Worm (Caenorhabditis elegans) whole organism, L2 larva: ENCODE results near the gene disl-2.

ENCODE experiments used
- C34F6.9 ChIP-seq: fragments of 150-350 bp; optimal IDR thresholded peaks from 2 replicates; lab custom pipeline; 2014; ENCODE audit warnings: missing biosample characterization, missing genetic modification characterization
- F13H6.1 ChIP-seq: sonication (generic microtip); optimal IDR thresholded peaks from 2 replicates; lab custom pipeline; 2016; ENCODE audit warnings: missing genetic modification characterization, missing compliant biosample characterization
- R02D3.7 ChIP-seq: fragments of 150-350 bp; optimal IDR thresholded peaks from 2 replicates; lab custom pipeline; 2014; ENCODE audit warnings: missing biosample characterization, missing genetic modification characterization
- Y55F3AM.14 ChIP-seq: fragments of 200-800 bp; sonication (Bioruptor generic); optimal IDR thresholded peaks from 2 replicates; lab custom pipeline; 2018; ENCODE audit warnings: mild to moderate bottlenecking, missing genetic modification characterization, missing compliant biosample characterization
- ZK546.5 ChIP-seq: sonication (generic microtip); optimal IDR thresholded peaks from 2 replicates; lab custom pipeline; 2017; ENCODE audit warnings: missing biosample characterization, missing genetic modification characterization
- alr-1 ChIP-seq: fragments of 150-350 bp; optimal IDR thresholded peaks from 2 replicates; lab custom pipeline; 2014; ENCODE audit warnings: missing biosample characterization, missing genetic modification characterization
- aly-2 ChIP-seq: fragments of 150-350 bp; optimal IDR thresholded peaks from 2 replicates; lab custom pipeline; 2014; ENCODE audit warnings: missing biosample characterization, missing genetic modification characterization
- ama-1 ChIP-seq: fragments of 150-350 bp; optimal IDR thresholded peaks from 2 replicates; lab custom pipeline; 2018; ENCODE audit warnings: inconsistent platforms
- blmp-1 ChIP-seq: sonication (generic microtip); optimal IDR thresholded peaks from 2 replicates; lab custom pipeline; 2017; ENCODE audit warnings: missing genetic modification characterization, mild to moderate bottlenecking, missing compliant biosample characterization, antibody characterized with exemption, moderate library complexity; ENCODE audit not compliant: insufficient read depth
- ceh-16 ChIP-seq: fragments of 150-350 bp; optimal IDR thresholded peaks from 2 replicates; lab custom pipeline; 2014; ENCODE audit warnings: missing biosample characterization, missing genetic modification characterization
- ceh-82 ChIP-seq: fragments of 150-350 bp; optimal IDR thresholded peaks from 2 replicates; lab custom pipeline; 2014; ENCODE audit warnings: missing biosample characterization, missing genetic modification characterization
- crh-2 ChIP-seq: sonication (generic microtip); optimal IDR thresholded peaks from 2 replicates; lab custom pipeline; 2017; ENCODE audit warnings: missing biosample characterization, missing genetic modification characterization
- dmd-4 ChIP-seq: sonication (generic microtip); optimal IDR thresholded peaks from 2 replicates; lab custom pipeline; 2017; ENCODE audit warnings: missing biosample characterization, missing genetic modification characterization
- egl-27 ChIP-seq: sonication (generic microtip); optimal IDR thresholded peaks from 3 replicates; lab custom pipeline; 2017; ENCODE audit warnings: missing biosample characterization, missing genetic modification reagents, missing genetic modification characterization
- elt-1 ChIP-seq: fragments of 150-350 bp; optimal IDR thresholded peaks from 2 replicates; lab custom pipeline; 2014; ENCODE audit warnings: missing biosample characterization, missing genetic modification characterization
- elt-3 ChIP-seq: sonication (generic microtip); optimal IDR thresholded peaks from 2 replicates; lab custom pipeline; 2017; ENCODE audit warnings: missing biosample characterization, missing genetic modification characterization
- fos-1 ChIP-seq: fragments of 150-350 bp; optimal IDR thresholded peaks from 2 replicates; lab custom pipeline; 2014; ENCODE audit warnings: missing biosample characterization, missing genetic modification characterization
- gmeb-1 ChIP-seq: fragments of 150-350 bp; optimal IDR thresholded peaks from 2 replicates; lab custom pipeline; 2014; ENCODE audit warnings: missing biosample characterization, missing genetic modification characterization
- lin-11 ChIP-seq: fragments of 150-350 bp; sonication (generic microtip); optimal IDR thresholded peaks from 2 replicates; lab custom pipeline; 2014; ENCODE audit warnings: missing biosample characterization, missing genetic modification characterization, inconsistent platforms, mixed read lengths
- lin-13 ChIP-seq: fragments of 150-350 bp; optimal IDR thresholded peaks from 2 replicates; lab custom pipeline; 2014; ENCODE audit warnings: missing biosample characterization, missing genetic modification reagents, missing genetic modification characterization
- lin-39 ChIP-seq: fragments of 150-350 bp; optimal IDR thresholded peaks from 2 replicates; lab custom pipeline; 2014; ENCODE audit warnings: missing biosample characterization, missing genetic modification reagents, missing genetic modification characterization
- lsy-2 ChIP-seq, 2 experiments: fragments of 150-350 bp in 1 of 2; sonication (generic microtip) in 1 of 2; optimal IDR thresholded peaks; 2 replicates each; lab custom pipeline; 2014 to 2017; ENCODE audit warnings: missing biosample characterization in 2 of 2, missing genetic modification characterization in 2 of 2
- mab-5 ChIP-seq: fragments of 150-350 bp; optimal IDR thresholded peaks from 2 replicates; lab custom pipeline; 2014; ENCODE audit warnings: missing biosample characterization, missing genetic modification characterization
- mbf-1 ChIP-seq: sonication (generic microtip); optimal IDR thresholded peaks from 2 replicates; lab custom pipeline; 2017; ENCODE audit warnings: missing biosample characterization, missing genetic modification characterization
- mdl-1 ChIP-seq, 2 experiments: fragments of 150-350 bp in 1 of 2; sonication (generic microtip) in 1 of 2; optimal IDR thresholded peaks; 2 replicates each; lab custom pipeline; 2017; ENCODE audit warnings: missing biosample characterization in 2 of 2, missing genetic modification characterization in 2 of 2
- nhr-10 ChIP-seq: sonication (generic microtip); optimal IDR thresholded peaks from 2 replicates; lab custom pipeline; 2017; ENCODE audit warnings: missing biosample characterization, missing genetic modification characterization
- nhr-11 ChIP-seq: fragments of 150-350 bp; optimal IDR thresholded peaks from 2 replicates; lab custom pipeline; 2014; ENCODE audit warnings: missing biosample characterization, missing genetic modification characterization
- nhr-12 ChIP-seq: fragments of 150-350 bp; optimal IDR thresholded peaks from 2 replicates; lab custom pipeline; 2014; ENCODE audit warnings: missing biosample characterization, missing genetic modification characterization
- nhr-129 ChIP-seq: fragments of 150-350 bp; optimal IDR thresholded peaks from 2 replicates; lab custom pipeline; 2014; ENCODE audit warnings: missing biosample characterization, missing genetic modification characterization
- nhr-21 ChIP-seq: fragments of 150-350 bp; optimal IDR thresholded peaks from 2 replicates; lab custom pipeline; 2014; ENCODE audit warnings: missing biosample characterization, missing genetic modification characterization
- nhr-23 ChIP-seq: fragments of 150-350 bp; optimal IDR thresholded peaks from 2 replicates; lab custom pipeline; 2014; ENCODE audit warnings: missing biosample characterization, missing genetic modification reagents, missing genetic modification characterization
- nhr-237 ChIP-seq: fragments of 150-350 bp; optimal IDR thresholded peaks from 2 replicates; lab custom pipeline; 2014; ENCODE audit warnings: missing biosample characterization, missing genetic modification characterization
- nhr-25 ChIP-seq: fragments of 150-350 bp; sonication (generic microtip); optimal IDR thresholded peaks from 3 replicates; lab custom pipeline; 2014; ENCODE audit warnings: missing biosample characterization, missing genetic modification characterization
- nhr-6 ChIP-seq: fragments of 150-350 bp; optimal IDR thresholded peaks from 2 replicates; lab custom pipeline; 2014; ENCODE audit warnings: missing biosample characterization, missing genetic modification characterization
- nhr-77 ChIP-seq: fragments of 150-350 bp; optimal IDR thresholded peaks from 2 replicates; lab custom pipeline; 2014; ENCODE audit warnings: missing biosample characterization, missing genetic modification characterization
- peb-1 ChIP-seq: fragments of 150-350 bp; optimal IDR thresholded peaks from 2 replicates; lab custom pipeline; 2014; ENCODE audit warnings: missing biosample characterization, missing genetic modification characterization
- sem-4 ChIP-seq: fragments of 150-350 bp; optimal IDR thresholded peaks from 2 replicates; lab custom pipeline; 2014; ENCODE audit warnings: missing biosample characterization, missing genetic modification reagents, missing genetic modification characterization
- skn-1 ChIP-seq: sonication (generic microtip); optimal IDR thresholded peaks from 2 replicates; lab custom pipeline; 2017; ENCODE audit warnings: missing biosample characterization, missing genetic modification characterization
- sma-3 ChIP-seq: sonication (generic microtip); optimal IDR thresholded peaks from 2 replicates; lab custom pipeline; 2016; ENCODE audit warnings: missing genetic modification reagents, missing genetic modification characterization, missing compliant biosample characterization
- sma-9 ChIP-seq, 2 experiments: fragments of 150-350 bp in 1 of 2; sonication (generic microtip) in 1 of 2; optimal IDR thresholded peaks; 2 replicates each; lab custom pipeline; 2014 to 2016; ENCODE audit warnings: missing genetic modification characterization in 2 of 2, mild to moderate bottlenecking in 1 of 2, missing biosample characterization in 1 of 2, missing compliant biosample characterization in 1 of 2, missing genetic modification reagents in 1 of 2, moderate library complexity in 1 of 2
- snpc-4 ChIP-seq: fragments of 150-350 bp; optimal IDR thresholded peaks from 2 replicates; lab custom pipeline; 2014; ENCODE audit warnings: missing biosample characterization, missing genetic modification characterization
- unc-39 ChIP-seq: fragments of 150-350 bp; optimal IDR thresholded peaks from 2 replicates; lab custom pipeline; 2014; ENCODE audit warnings: missing biosample characterization, missing genetic modification characterization
- unc-55 ChIP-seq: fragments of 150-350 bp; sonication (generic microtip); optimal IDR thresholded peaks from 3 replicates; lab custom pipeline; 2014; ENCODE audit warnings: missing biosample characterization, missing genetic modification reagents, missing genetic modification characterization
- unc-62 ChIP-seq: fragments of 150-350 bp; optimal IDR thresholded peaks from 2 replicates; lab custom pipeline; 2014; ENCODE audit warnings: missing biosample characterization, missing genetic modification reagents, missing genetic modification characterization
- zag-1 ChIP-seq: fragments of 150-350 bp; optimal IDR thresholded peaks from 2 replicates; lab custom pipeline; 2014; ENCODE audit warnings: missing biosample characterization, missing genetic modification characterization
- ztf-1 ChIP-seq: fragments of 200-800 bp; sonication (Bioruptor generic); conservative IDR thresholded peaks from 2 replicates; pipeline ENCODE4 v1.3.6; 2022; ENCODE audit warnings: missing genetic modification characterization, missing compliant biosample characterization
- ztf-11 ChIP-seq: sonication (generic microtip); optimal IDR thresholded peaks from 2 replicates; lab custom pipeline; 2017; ENCODE audit warnings: missing biosample characterization, missing genetic modification characterization
- ztf-4 ChIP-seq: fragments of 150-350 bp; optimal IDR thresholded peaks from 2 replicates; lab custom pipeline; 2014; ENCODE audit warnings: missing biosample characterization, missing genetic modification characterization

disl-2 gene

DNA sequence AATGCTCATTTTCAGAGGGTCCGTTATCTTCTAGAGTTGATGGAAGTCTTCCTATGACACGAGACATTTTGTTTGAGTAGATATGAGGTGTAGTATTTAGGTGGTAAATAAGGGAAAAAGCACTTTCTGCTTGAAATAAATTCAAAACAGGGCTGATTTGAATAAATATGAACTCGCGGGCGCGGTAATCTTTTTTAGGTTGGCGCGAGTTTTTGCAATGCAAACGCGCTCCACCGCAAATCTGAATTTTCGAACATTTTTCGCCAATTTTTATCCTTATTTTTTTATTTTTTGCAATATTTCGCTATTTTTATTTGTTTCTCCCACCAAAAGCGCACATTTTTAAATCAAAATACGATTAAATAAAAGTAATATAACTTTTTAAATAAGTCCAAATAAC, 5.2 kb downstream of the disl-2 start, which contains the start of gene skpt-1 (continued):
- no peak for TF ChIP-seq dmd-4 (tag; lab: Kevin White, UChicago)
- TF ChIP-seq sem-4 (tag; lab: Kevin White, UChicago): no peak
- no peak for TF ChIP-seq ztf-1 (GFP tag; lab: Robert Waterston, UW)
- TF ChIP-seq zag-1 (tag; lab: Kevin White, UChicago): no peak
- TF ChIP-seq mab-5 (tag; lab: Kevin White, UChicago): no peak
- no peak for TF ChIP-seq R02D3.7 (tag; lab: Kevin White, UChicago)
- TF ChIP-seq nhr-237 (tag; lab: Kevin White, UChicago): no peak
- no peak for TF ChIP-seq egl-27 (tag; lab: Kevin White, UChicago)
- TF ChIP-seq, all 48 proteins: peak for 6

DNA sequence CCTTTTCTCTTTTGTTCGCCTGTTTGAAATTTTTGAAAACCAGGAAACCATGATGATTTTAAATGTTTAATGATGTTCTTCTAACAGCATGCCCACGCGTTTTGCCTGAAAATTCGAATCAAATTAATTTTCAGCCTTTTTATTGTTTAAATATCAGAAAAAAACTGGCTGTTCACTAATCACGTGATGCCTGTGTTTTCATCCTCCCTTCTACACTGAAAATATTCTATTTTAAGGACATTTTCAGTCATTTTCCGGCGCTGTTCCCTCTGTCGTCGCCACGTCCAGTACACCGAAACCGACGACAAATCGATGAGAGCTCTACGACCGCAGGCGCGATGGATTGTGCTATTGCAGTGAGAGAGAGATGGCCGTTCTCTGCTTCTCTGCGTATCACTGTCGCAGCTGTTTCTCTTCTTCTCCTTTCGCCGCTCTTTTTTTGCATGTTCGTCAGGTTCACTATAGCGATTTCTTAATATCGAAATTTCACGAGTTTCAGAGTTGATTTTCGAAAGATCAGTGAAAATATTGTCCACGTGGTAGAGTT, 6.9 kb downstream of the disl-2 start, which contains the start of gene F48E8.8:
Gene F48E8.8, minus strand, starts transcription at position 51 of the 547 bp plus-strand sequence.
- no peak for TF ChIP-seq mdl-1 (tag; optimal IDR thresholded peaks at IDR 0.05; lab: Kevin White, UChicago)
- no peak for TF ChIP-seq nhr-23 (tag; lab: Kevin White, UChicago)
- TF ChIP-seq egl-27 (tag; lab: Kevin White, UChicago): no peak
- TF ChIP-seq aly-2 (tag; lab: Kevin White, UChicago): no peak
- no peak for TF ChIP-seq ama-1
- TF ChIP-seq lin-11 (tag; lab: Kevin White, UChicago): peak; percentile 41
- no peak for TF ChIP-seq nhr-6
- TF ChIP-seq blmp-1: no peak
- TF ChIP-seq fos-1 (tag; lab: Kevin White, UChicago): peak; percentile 15
- peak; percentile 61 for TF ChIP-seq crh-2
- TF ChIP-seq nhr-129 (tag; lab: Kevin White, UChicago): peak; percentile 85
- no peak for TF ChIP-seq mab-5 (tag; lab: Kevin White, UChicago)
- no peak for TF ChIP-seq ztf-11 (tag; lab: Kevin White, UChicago)
- TF ChIP-seq ztf-1 (GFP tag; lab: Robert Waterston, UW): no peak
- peak; percentile 59 for TF ChIP-seq sma-9 (GFP tag; optimal IDR thresholded peaks at IDR 0.05; lab: Kevin White, UChicago)
- no peak for TF ChIP-seq sma-9 (tag; optimal IDR thresholded peaks at IDR 0.05; lab: Kevin White, UChicago)
- no peak for TF ChIP-seq unc-62 (GFP tag; lab: Kevin White, UChicago)
- no peak for TF ChIP-seq ceh-16 (tag; lab: Kevin White, UChicago)
- peak; percentile 59 for TF ChIP-seq C34F6.9 (tag; lab: Kevin White, UChicago)
- no peak for TF ChIP-seq ztf-4 (tag; lab: Kevin White, UChicago)
- no peak for TF ChIP-seq nhr-10 (tag; lab: Kevin White, UChicago)
- no peak for TF ChIP-seq nhr-237 (tag; lab: Kevin White, UChicago)
- TF ChIP-seq snpc-4 (tag; lab: Kevin White, UChicago): no peak
- TF ChIP-seq unc-55 (GFP tag; lab: Kevin White, UChicago): peak; percentile 71
- TF ChIP-seq nhr-11: no peak
- peak; percentile 18 for TF ChIP-seq lin-13
- TF ChIP-seq nhr-21 (tag; lab: Kevin White, UChicago): no peak
- no peak for TF ChIP-seq sma-3 (GFP tag; lab: Kevin White, UChicago)
- TF ChIP-seq R02D3.7 (tag; lab: Kevin White, UChicago): no peak
- TF ChIP-seq zag-1 (tag; lab: Kevin White, UChicago): no peak
- no peak for TF ChIP-seq alr-1 (tag; lab: Kevin White, UChicago)
- TF ChIP-seq nhr-12 (tag; lab: Kevin White, UChicago): no peak
- TF ChIP-seq lin-39 (tag; lab: Kevin White, UChicago): no peak
- no peak for TF ChIP-seq dmd-4 (tag; lab: Kevin White, UChicago)
- TF ChIP-seq nhr-77 (tag; lab: Kevin White, UChicago): no peak
- no peak for TF ChIP-seq skn-1
- TF ChIP-seq sem-4 (tag; lab: Kevin White, UChicago): peak; percentile 13
- no peak for TF ChIP-seq elt-3 (tag; lab: Kevin White, UChicago)
- TF ChIP-seq nhr-25 (tag; lab: Kevin White, UChicago): no peak
- TF ChIP-seq gmeb-1: peak; percentile 11
- TF ChIP-seq Y55F3AM.14 (GFP tag; lab: Kevin White, UChicago): no peak
- no peak for TF ChIP-seq mbf-1
- peak; percentile 79 for TF ChIP-seq F13H6.1
- no peak for TF ChIP-seq unc-39 (tag; lab: Kevin White, UChicago)
- TF ChIP-seq lsy-2 (tag; optimal IDR thresholded peaks at IDR 0.05; lab: Kevin White, UChicago): peak; percentile 21 to 80
- no peak for TF ChIP-seq peb-1 (tag; lab: Kevin White, UChicago)
- TF ChIP-seq ceh-82 (tag; lab: Kevin White, UChicago): no peak
- no peak for TF ChIP-seq elt-1 (tag; lab: Kevin White, UChicago)
- no peak for TF ChIP-seq ZK546.5 (tag; lab: Kevin White, UChicago)
